Worm (Caenorhabditis elegans) whole organism, late embryonic: ENCODE data around the gene H39E20.1.

Experiments used
- F13H6.1 ChIP-seq: sonication (generic microtip); optimal IDR thresholded peaks from 2 replicates; lab custom pipeline; 2016; ENCODE audit warnings: missing genetic modification characterization, missing compliant biosample characterization
- ceh-9 ChIP-seq: sonication (generic microtip); optimal IDR thresholded peaks from 2 replicates; lab custom pipeline; 2016; ENCODE audit warnings: mild to moderate bottlenecking, missing genetic modification characterization, inconsistent platforms, missing compliant biosample characterization
- ets-4 ChIP-seq: sonication (generic microtip); optimal IDR thresholded peaks from 2 replicates; lab custom pipeline; 2016; ENCODE audit warnings: missing genetic modification characterization, missing compliant biosample characterization
- eyg-1 ChIP-seq: sonication (generic microtip); optimal IDR thresholded peaks from 2 replicates; lab custom pipeline; 2016; ENCODE audit warnings: missing genotype, missing genetic modification characterization, missing compliant biosample characterization
- pag-3 ChIP-seq: sonication (generic microtip); optimal IDR thresholded peaks from 2 replicates; lab custom pipeline; 2016; ENCODE audit warnings: missing compliant biosample characterization, missing genetic modification characterization, borderline replicate concordance
- pax-1 ChIP-seq: fragments of 150-350 bp; optimal IDR thresholded peaks from 2 replicates; lab custom pipeline; 2014; ENCODE audit warnings: missing biosample characterization, missing genetic modification characterization
- rnt-1 ChIP-seq: sonication (generic microtip); optimal IDR thresholded peaks from 2 replicates; lab custom pipeline; 2016; ENCODE audit warnings: missing genetic modification characterization, missing compliant biosample characterization
- tbx-2 ChIP-seq: sonication (generic microtip); optimal IDR thresholded peaks from 2 replicates; lab custom pipeline; 2016; ENCODE audit warnings: missing genetic modification characterization, missing compliant biosample characterization

- TF ChIP-seq ets-4 (tag; lab: Kevin White, UChicago) (no peak), rnt-1 (tag; lab: Kevin White, UChicago) (no peak), F13H6.1 (no peak), tbx-2 (tag; lab: Kevin White, UChicago) (no peak), pag-3 (no peak), eyg-1 (tag; lab: Kevin White, UChicago) (no peak), ceh-9 (no peak), pax-1 (tag; lab: Kevin White, UChicago) (no peak)
These were observed 41.5 kb upstream of the H39E20.1 start for ce11 chrX:1438925-1439324.
